Worm (Caenorhabditis elegans): Measurements from ENCODE around the gene T06E6.1.

Gene T06E6.1

ce11 chrV:15432457-15432856 is 37.7 kb upstream of the T06E6.1 start, which contains the start of gene T26H5.8:
T26H5.8 (minus strand) TSS chrV:15432726.
- TF ChIP-seq nhr-11 (tag; optimal IDR thresholded peaks at IDR 0.05) (no peak), hlh-8 (tag; optimal IDR thresholded peaks at IDR 0.05) (no peak), gmeb-2 (tag; optimal IDR thresholded peaks at IDR 0.05) (no peak), elt-4 (tag; optimal IDR thresholded peaks at IDR 0.05) (no peak), hlh-15 (tag; optimal IDR thresholded peaks at IDR 0.05) (no peak), ztf-16 (tag; optimal IDR thresholded peaks at IDR 0.05) (no peak), Y22D7AL.16 (tag; optimal IDR thresholded peaks at IDR 0.05) (no peak), F13H6.1 (tag; optimal IDR thresholded peaks at IDR 0.05) (no peak), syd-9 (tag; optimal IDR thresholded peaks at IDR 0.05) (no peak)

ce11 chrV:15431322-15432052 is 36.7 kb upstream of the T06E6.1 start:
- TF ChIP-seq ceh-45 (GFP tag; IDR thresholded peaks at IDR 0.05) (0 out of 2 replicates have a peak, but pooled peaks have one; percentile 28), unc-42 (tag; optimal IDR thresholded peaks at IDR 0.05) (no peak), hlh-15 (tag; optimal IDR thresholded peaks at IDR 0.05) (no peak)

- TF ChIP-seq K02D7.2 (tag; optimal IDR thresholded peaks at IDR 0.05) (no peak), mec-3 (tag; optimal IDR thresholded peaks at IDR 0.05; ENCODE audit: borderline replicate concordance) (no peak), Y22D7AL.16 (tag; optimal IDR thresholded peaks at IDR 0.05) (no peak), dmd-4 (tag; optimal IDR thresholded peaks at IDR 0.05; ENCODE audit: borderline replicate concordance) (no peak), nhr-11 (tag; optimal IDR thresholded peaks at IDR 0.05) (no peak), lim-6 (tag; optimal IDR thresholded peaks at IDR 0.05) (no peak), hlh-30 (tag; optimal IDR thresholded peaks at IDR 0.05; ENCODE audit: insufficient read depth) (no peak), sox-2 (GFP tag; IDR thresholded peaks at IDR 0.05) (no peak), rnt-1 (tag; optimal IDR thresholded peaks at IDR 0.05) (no peak), eyg-1 (tag; optimal IDR thresholded peaks at IDR 0.05) (no peak), elt-2 (tag; optimal IDR thresholded peaks at IDR 0.05) (no peak), syd-9 (tag; optimal IDR thresholded peaks at IDR 0.05) (no peak), ceh-19 (GFP tag; optimal IDR thresholded peaks at IDR 0.05) (no peak), ahr-1 (tag; optimal IDR thresholded peaks at IDR 0.05) (no peak), hlh-6 (tag; optimal IDR thresholded peaks at IDR 0.05) (no peak), ref-2 (tag; optimal IDR thresholded peaks at IDR 0.05) (no peak), gmeb-2 (tag; optimal IDR thresholded peaks at IDR 0.05) (no peak), ceh-14 (tag; optimal IDR thresholded peaks at IDR 0.05) (no peak), pqm-1 (tag; optimal IDR thresholded peaks at IDR 0.05) (no peak)
Measured at ce11 chrV:15426944-15427343, 32.2 kb upstream of the T06E6.1 start, which contains the start of gene fbxa-209. fbxa-209 (minus strand) TSS chrV:15427044.

ce11 chrV:15425368-15426091 is 30.8 kb upstream of the T06E6.1 start, which contains the start of gene Y36E3A.2:
Y36E3A.2 (plus strand) TSS chrV:15426041.
- TF ChIP-seq ceh-6 (GFP tag; optimal IDR thresholded peaks at IDR 0.05) (no peak), sdc-2 (tag; optimal IDR thresholded peaks at IDR 0.05) (no peak), lin-11 (tag; optimal IDR thresholded peaks at IDR 0.05) (no peak), ref-2 (tag; optimal IDR thresholded peaks at IDR 0.05) (no peak), madf-2 (tag; optimal IDR thresholded peaks at IDR 0.05) (no peak)

ce11 chrV:15423601-15424000 is 28.8 kb upstream of the T06E6.1 start, which contains the start of gene fbxa-104:
fbxa-104 (minus strand) TSS chrV:15423683.
- TF ChIP-seq pqm-1 (tag; optimal IDR thresholded peaks at IDR 0.05) (no peak), nfya-1 (tag; optimal IDR thresholded peaks at IDR 0.05) (no peak), ceh-19 (GFP tag; optimal IDR thresholded peaks at IDR 0.05) (no peak), ceh-31 (tag; optimal IDR thresholded peaks at IDR 0.05) (no peak), zip-5 (tag; optimal IDR thresholded peaks at IDR 0.05) (no peak), nhr-232 (tag; optimal IDR thresholded peaks at IDR 0.05) (no peak), pha-4 (tag; optimal IDR thresholded peaks at IDR 0.05) (no peak), fkh-10 (GFP tag; optimal IDR thresholded peaks at IDR 0.05) (no peak), hlh-30 (tag; optimal IDR thresholded peaks at IDR 0.05; ENCODE audit: insufficient read depth) (no peak), dmd-4 (tag; optimal IDR thresholded peaks at IDR 0.05; ENCODE audit: borderline replicate concordance) (no peak), elt-2 (tag; optimal IDR thresholded peaks at IDR 0.05) (no peak), Y22D7AL.16 (tag; optimal IDR thresholded peaks at IDR 0.05) (no peak), odd-2 (tag; optimal IDR thresholded peaks at IDR 0.05) (no peak)

Measured in whole organism, late embryonic.